Fruit fly (Drosophila melanogaster) whole organism, embryonic: ENCODE measurements around the gene ida.

ENCODE experiments used
- CG10979 ChIP-seq: fragments of 200-800 bp; sonication (Bioruptor generic); optimal IDR thresholded peaks from 2 replicates; lab custom pipeline; 2018; ENCODE audit warnings: missing biosample characterization, mild to moderate bottlenecking, missing genetic modification characterization, moderate library complexity
- CG13424 ChIP-seq: fragments of 200-800 bp; sonication (Bioruptor generic); optimal IDR thresholded peaks from 2 replicates; lab custom pipeline; 2019; ENCODE audit warnings: missing biosample characterization, mild to moderate bottlenecking, missing genetic modification characterization, moderate library complexity
- CG15011 ChIP-seq: fragments of 200-800 bp; sonication (Bioruptor generic); optimal IDR thresholded peaks from 3 replicates; lab custom pipeline; 2018; ENCODE audit warnings: missing biosample characterization, mild to moderate bottlenecking, missing genetic modification characterization
- CG18011 ChIP-seq: fragments of 200-800 bp; sonication (Bioruptor generic); optimal IDR thresholded peaks from 2 replicates; lab custom pipeline; 2017; ENCODE audit warnings: missing biosample characterization, missing genetic modification characterization, mild to moderate bottlenecking, moderate library complexity, missing genotype
- CG31224 ChIP-seq: fragments of 200-800 bp; sonication (Bioruptor generic); IDR thresholded peaks from 2 replicates; pipeline ENCODE4 v1.3.6; 2022; ENCODE audit warnings: missing biosample characterization, missing genetic modification characterization
- CG31365 ChIP-seq: fragments of 200-800 bp; sonication (Bioruptor generic); optimal IDR thresholded peaks from 2 replicates; lab custom pipeline; 2018; ENCODE audit warnings: missing biosample characterization, mild to moderate bottlenecking, missing genetic modification characterization
- CG31441 ChIP-seq: fragments of 200-800 bp; sonication (Bioruptor generic); IDR thresholded peaks from 2 replicates; pipeline ENCODE4 v1.3.6; 2022; ENCODE audit warnings: missing biosample characterization, missing genetic modification characterization
- CG32767 ChIP-seq: fragments of 200-800 bp; sonication (Bioruptor generic); IDR thresholded peaks from 2 replicates; pipeline ENCODE4 v1.3.6; 2022; ENCODE audit warnings: missing biosample characterization, missing genetic modification characterization
- CG3281 ChIP-seq: fragments of 200-800 bp; sonication (Bioruptor generic); optimal IDR thresholded peaks from 3 replicates; lab custom pipeline; 2017; ENCODE audit warnings: missing biosample characterization, mild to moderate bottlenecking, missing genetic modification characterization
- CG4424 ChIP-seq: fragments of 200-800 bp; sonication (Bioruptor generic); optimal IDR thresholded peaks from 3 replicates; lab custom pipeline; 2016; ENCODE audit warnings: missing biosample characterization, missing genetic modification characterization
- CG5245 ChIP-seq: fragments of 200-800 bp; sonication (Bioruptor generic); optimal IDR thresholded peaks from 3 replicates; lab custom pipeline; 2016; ENCODE audit warnings: missing biosample characterization, missing genetic modification characterization
- CG6654 ChIP-seq: fragments of 200-800 bp; sonication (Bioruptor generic); optimal IDR thresholded peaks from 2 replicates; lab custom pipeline; 2017; ENCODE audit warnings: missing biosample characterization, mild to moderate bottlenecking, missing genetic modification characterization
- CG9609 ChIP-seq: fragments of 200-800 bp; sonication (Bioruptor generic); optimal IDR thresholded peaks from 3 replicates; lab custom pipeline; 2016; ENCODE audit warnings: missing biosample characterization, missing genetic modification characterization
- Camta ChIP-seq: fragments of 200-800 bp; sonication (Bioruptor generic); optimal IDR thresholded peaks from 2 replicates; lab custom pipeline; 2016; ENCODE audit warnings: missing biosample characterization, missing genetic modification characterization
- Chrac-16 ChIP-seq: fragments of 200-800 bp; sonication (Bioruptor generic); optimal IDR thresholded peaks from 3 replicates; lab custom pipeline; 2016; ENCODE audit warnings: missing biosample characterization, missing genetic modification characterization
- Hand ChIP-seq: fragments of 200-800 bp; sonication (Bioruptor generic); optimal IDR thresholded peaks from 2 replicates; lab custom pipeline; 2017; ENCODE audit warnings: mild to moderate bottlenecking, missing biosample characterization, missing genetic modification reagents, missing genetic modification characterization
- Lpt ChIP-seq: fragments of >200 bp; optimal IDR thresholded peaks from 2 replicates; lab custom pipeline; 2018; ENCODE audit warnings: missing biosample characterization, missing genetic modification characterization
- Max ChIP-seq: fragments of 200-800 bp; sonication (Bioruptor generic); optimal IDR thresholded peaks from 2 replicates; lab custom pipeline; 2016; ENCODE audit warnings: missing biosample characterization, mild to moderate bottlenecking, missing genetic modification characterization
- Mes4 ChIP-seq: fragments of 200-800 bp; sonication (Bioruptor generic); optimal IDR thresholded peaks from 2 replicates; lab custom pipeline; 2016; ENCODE audit warnings: missing biosample characterization, missing genetic modification characterization
- Optix ChIP-seq: fragments of 200-800 bp; sonication (Bioruptor generic); IDR thresholded peaks from 3 replicates; pipeline ENCODE4 v1.3.6; 2022; ENCODE audit warnings: missing biosample characterization, missing genetic modification characterization
- Sry-β ChIP-seq: fragments of 200-800 bp; sonication (Bioruptor generic); optimal IDR thresholded peaks from 2 replicates; lab custom pipeline; 2018; ENCODE audit warnings: missing biosample characterization, mild to moderate bottlenecking, missing genetic modification characterization, moderate library complexity
- Ssrp ChIP-seq: fragments of 200-800 bp; sonication (Bioruptor generic); optimal IDR thresholded peaks from 2 replicates; lab custom pipeline; 2018; ENCODE audit warnings: missing biosample characterization, mild to moderate bottlenecking, missing genetic modification characterization, moderate library complexity
- bowl ChIP-seq: fragments of 200-800 bp; sonication (Bioruptor generic); IDR thresholded peaks from 2 replicates; pipeline ENCODE4 v1.3.6; 2022; ENCODE audit warnings: missing biosample characterization, missing genetic modification characterization
- crp ChIP-seq, 2 experiments: fragments of 200-800 bp; sonication (Bioruptor generic); optimal IDR thresholded peaks; 2 replicates in 1 of 2; 3 replicates in 1 of 2; lab custom pipeline; 2017; ENCODE audit warnings: missing biosample characterization in 2 of 2, missing genetic modification characterization in 2 of 2, mild to moderate bottlenecking in 1 of 2, moderate library complexity in 1 of 2
- da ChIP-seq: fragments of 200-800 bp; sonication (Bioruptor generic); optimal IDR thresholded peaks from 2 replicates; lab custom pipeline; 2016; ENCODE audit warnings: missing biosample characterization, missing genetic modification characterization
- dysf ChIP-seq: fragments of 200-800 bp; sonication (Bioruptor generic); IDR thresholded peaks from 3 replicates; pipeline ENCODE4 v1.3.6; 2022; ENCODE audit warnings: missing biosample characterization, missing genetic modification characterization
- ems ChIP-seq: fragments of 200-800 bp; sonication (Bioruptor generic); optimal IDR thresholded peaks from 3 replicates; lab custom pipeline; 2016; ENCODE audit warnings: missing biosample characterization, missing genetic modification characterization
- esg ChIP-seq: fragments of 200-800 bp; sonication (Bioruptor generic); conservative IDR thresholded peaks from 2 replicates; pipeline ENCODE4 v1.3.6; 2022; ENCODE audit warnings: missing biosample characterization, missing genetic modification characterization
- fd102C ChIP-seq: fragments of 200-800 bp; sonication (Bioruptor generic); optimal IDR thresholded peaks from 2 replicates; lab custom pipeline; 2018; ENCODE audit warnings: missing biosample characterization, mild to moderate bottlenecking, missing genetic modification characterization, moderate library complexity
- fd64A ChIP-seq: fragments of 200-800 bp; sonication (Bioruptor generic); optimal IDR thresholded peaks from 3 replicates; lab custom pipeline; 2018; ENCODE audit warnings: missing biosample characterization, mild to moderate bottlenecking, missing genetic modification characterization
- fru ChIP-seq: fragments of >200 bp; optimal IDR thresholded peaks from 2 replicates; lab custom pipeline; 2017
- grau ChIP-seq: fragments of 200-800 bp; optimal IDR thresholded peaks from 3 replicates; lab custom pipeline; 2019; ENCODE audit warnings: missing biosample characterization, mild to moderate bottlenecking, missing genetic modification characterization, moderate library complexity
- hbn ChIP-seq: fragments of 200-800 bp; sonication (Bioruptor generic); IDR thresholded peaks from 2 replicates; pipeline ENCODE4 v1.3.6; 2022; ENCODE audit warnings: missing biosample characterization, missing genetic modification characterization; ENCODE audit not compliant: partially characterized antibody
- hkb ChIP-seq, 2 experiments: fragments of 200-800 bp in 1 of 2; fragments of >200 bp in 1 of 2; sonication (Bioruptor generic) in 1 of 2; IDR thresholded peaks in 1 of 2; optimal IDR thresholded peaks in 1 of 2; 2 replicates each; pipeline versions ENCODE4 v1.3.6 to Lab custom; 2017 to 2022; ENCODE audit warnings: missing biosample characterization in 1 of 2, missing genetic modification characterization in 1 of 2
- insv ChIP-seq, 2 experiments: fragments of 200-800 bp; sonication (Bioruptor generic); optimal IDR thresholded peaks; 3 replicates each; lab custom pipeline; 2016 to 2018; ENCODE audit warnings: missing biosample characterization in 2 of 2, missing genetic modification characterization in 2 of 2
- lilli ChIP-seq: fragments of 200-800 bp; sonication (Bioruptor generic); optimal IDR thresholded peaks from 3 replicates; lab custom pipeline; 2016; ENCODE audit warnings: missing biosample characterization, missing genetic modification characterization
- lola ChIP-seq, 3 experiments: fragments of >200 bp in 2 of 3; fragments of 200-800 bp in 1 of 3; sonication (Bioruptor generic) in 1 of 3; optimal IDR thresholded peaks; 2 replicates each; lab custom pipeline; 2017 to 2019; ENCODE audit warnings: missing biosample characterization in 3 of 3, missing genetic modification characterization in 3 of 3, mild to moderate bottlenecking in 1 of 3, moderate library complexity in 1 of 3
- luna ChIP-seq: fragments of 200-800 bp; sonication (Bioruptor generic); optimal IDR thresholded peaks from 2 replicates; lab custom pipeline; 2016; ENCODE audit warnings: missing biosample characterization, missing genetic modification characterization
- odd ChIP-seq: fragments of 200-800 bp; sonication (Bioruptor generic); optimal IDR thresholded peaks from 2 replicates; lab custom pipeline; 2017; ENCODE audit warnings: missing biosample characterization, mild to moderate bottlenecking, missing genetic modification characterization
- pros ChIP-seq: fragments of 200-800 bp; sonication (Bioruptor generic); optimal IDR thresholded peaks from 3 replicates; lab custom pipeline; 2019; ENCODE audit warnings: missing biosample characterization, mild to moderate bottlenecking, missing genetic modification characterization, moderate library complexity
- pum ChIP-seq: fragments of 200-800 bp; sonication (Bioruptor generic); optimal IDR thresholded peaks from 2 replicates; lab custom pipeline; 2016; ENCODE audit warnings: missing biosample characterization, missing genetic modification characterization
- pzg ChIP-seq: fragments of 200-800 bp; sonication (Bioruptor generic); optimal IDR thresholded peaks from 3 replicates; lab custom pipeline; 2018; ENCODE audit warnings: missing biosample characterization, mild to moderate bottlenecking, missing genetic modification characterization, moderate library complexity
- ranshi ChIP-seq: fragments of 200-800 bp; sonication (Bioruptor generic); IDR thresholded peaks from 2 replicates; pipeline ENCODE4 v1.3.6; 2022; ENCODE audit warnings: missing biosample characterization, missing genetic modification characterization
- rib ChIP-seq: fragments of 200-800 bp; sonication (Bioruptor generic); IDR thresholded peaks from 2 replicates; pipeline ENCODE4 v1.3.6; 2022; ENCODE audit warnings: missing biosample characterization, missing genetic modification characterization
- sr ChIP-seq: fragments of 200-800 bp; sonication (Bioruptor generic); IDR thresholded peaks from 3 replicates; pipeline ENCODE4 v1.3.6; 2022; ENCODE audit warnings: missing biosample characterization, missing genetic modification characterization
- tx ChIP-seq: fragments of 200-800 bp; sonication (Bioruptor generic); optimal IDR thresholded peaks from 2 replicates; lab custom pipeline; 2016; ENCODE audit warnings: missing biosample characterization, missing genetic modification characterization
- usp ChIP-seq: fragments of >200 bp; optimal IDR thresholded peaks from 2 replicates; lab custom pipeline; 2017; ENCODE audit warnings: missing biosample characterization, missing genetic modification characterization
- vnd ChIP-seq: fragments of 200-800 bp; sonication (Bioruptor generic); IDR thresholded peaks from 3 replicates; pipeline ENCODE4 v1.3.6; 2022; ENCODE audit warnings: missing biosample characterization, missing genetic modification characterization; ENCODE audit not compliant: partially characterized antibody
- zen2 ChIP-seq: fragments of 200-800 bp; sonication (Bioruptor generic); IDR thresholded peaks from 3 replicates; pipeline ENCODE4 v1.3.6; 2022; ENCODE audit warnings: missing biosample characterization, missing genetic modification characterization; ENCODE audit not compliant: partially characterized antibody
- zf30C ChIP-seq: fragments of 200-800 bp; sonication (Bioruptor generic); optimal IDR thresholded peaks from 3 replicates; lab custom pipeline; 2018; ENCODE audit warnings: missing biosample characterization, mild to moderate bottlenecking, missing genetic modification characterization
- zfh2 ChIP-seq: fragments of 200-800 bp; sonication (Bioruptor generic); optimal IDR thresholded peaks from 2 replicates; lab custom pipeline; 2016; ENCODE audit warnings: missing biosample characterization, missing genetic modification characterization

Gene ida

DNA sequence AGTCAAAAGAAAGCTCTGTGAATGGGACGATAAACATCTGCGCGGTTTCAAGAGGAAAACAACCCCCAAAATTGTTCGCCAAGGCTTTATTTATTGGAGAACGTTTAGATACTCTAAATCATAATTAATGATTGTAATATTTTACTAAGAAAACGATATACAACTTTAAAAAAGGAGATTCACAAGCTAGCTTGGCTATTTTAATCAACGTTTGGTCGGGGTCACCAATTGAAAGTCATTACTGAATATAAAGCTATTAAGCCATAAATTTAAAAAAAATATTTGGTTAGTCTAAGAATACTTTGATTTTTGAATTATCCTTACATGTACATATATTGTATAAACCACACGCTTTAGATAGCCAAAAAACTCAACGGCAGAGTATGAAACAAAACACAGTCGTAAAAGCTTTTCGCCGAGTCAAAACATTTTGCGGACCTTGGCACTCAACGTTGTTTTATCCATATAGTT is 13.0 kb upstream of the ida start, which contains the start of gene Fie (continued):
- no peak for TF ChIP-seq fru
- peak in 1 of 3 experiments; percentile 31 for TF ChIP-seq lola (GFP tag; optimal IDR thresholded peaks at IDR 0.05; lab: Kevin White, UChicago)
- peak; percentile 79 for TF ChIP-seq CG13424 (tag; lab: Kevin White, UChicago)
- TF ChIP-seq sr (GFP tag; lab: Robert Waterston, UW): no peak
- TF ChIP-seq CG3281 (GFP tag; lab: Kevin White, UChicago): peak; percentile 78
- TF ChIP-seq rib: no peak
- TF ChIP-seq zen2 (GFP tag; lab: Robert Waterston, UW): no peak
- TF ChIP-seq Optix: no peak
- peak; percentile 84 for TF ChIP-seq Hand (GFP tag; lab: Kevin White, UChicago)
- TF ChIP-seq insv (GFP tag; optimal IDR thresholded peaks at IDR 0.05; lab: Kevin White, UChicago): no peak
- TF ChIP-seq da (GFP tag; lab: Kevin White, UChicago): no peak
- TF ChIP-seq CG6654 (GFP tag; lab: Kevin White, UChicago): no peak
- TF ChIP-seq CG10979: peak; percentile 44
- TF ChIP-seq CG9609 (GFP tag; lab: Kevin White, UChicago): no peak
- peak; percentile 84 for TF ChIP-seq grau (tag; lab: Kevin White, UChicago)
- no peak for TF ChIP-seq pzg (GFP tag; lab: Kevin White, UChicago)
- TF ChIP-seq pum (GFP tag; lab: Kevin White, UChicago): no peak
- no peak for TF ChIP-seq luna (GFP tag; lab: Kevin White, UChicago)
- no peak for TF ChIP-seq Camta (GFP tag; lab: Kevin White, UChicago)
- TF ChIP-seq dysf (GFP tag; lab: Robert Waterston, UW): peak; percentile 75
- TF ChIP-seq hkb (optimal IDR thresholded peaks at IDR 0.05; lab: Kevin White, UChicago): no peak
- TF ChIP-seq hkb (GFP tag; IDR thresholded peaks at IDR 0.05; lab: Robert Waterston, UW): peak; percentile 53
- peak; percentile 26 for TF ChIP-seq CG4424 (GFP tag; lab: Kevin White, UChicago)
- peak; percentile 79 for TF ChIP-seq lilli (GFP tag; lab: Kevin White, UChicago)
- TF ChIP-seq CG31224: no peak
- no peak for TF ChIP-seq fd64A (GFP tag; lab: Kevin White, UChicago)
- peak; percentile 76 for TF ChIP-seq odd (GFP tag; lab: Kevin White, UChicago)
- TF ChIP-seq bowl (GFP tag; lab: Robert Waterston, UW): no peak
- no peak for TF ChIP-seq CG5245 (GFP tag; lab: Kevin White, UChicago)
- no peak for TF ChIP-seq usp (GFP tag; lab: Kevin White, UChicago)
- peak; percentile 30 for TF ChIP-seq CG18011 (GFP tag; lab: Kevin White, UChicago)
- TF ChIP-seq fd102C (GFP tag; lab: Kevin White, UChicago): no peak
- no peak for TF ChIP-seq ranshi (GFP tag; lab: Robert Waterston, UW)
- peak; percentile 58; the same call in 1 of the 2 replicates for TF ChIP-seq CG32767 (GFP tag; lab: Robert Waterston, UW)
- no peak for TF ChIP-seq CG31365
- TF ChIP-seq pros: no peak
- TF ChIP-seq Mes4 (GFP tag; lab: Kevin White, UChicago): no peak
- no peak for TF ChIP-seq Lpt
- peak; percentile 41 for TF ChIP-seq CG15011 (GFP tag; lab: Kevin White, UChicago)
- peak; percentile 68 for TF ChIP-seq CG31441 (GFP tag; lab: Robert Waterston, UW)
- TF ChIP-seq crp (GFP tag; optimal IDR thresholded peaks at IDR 0.05; lab: Kevin White, UChicago): peak in 1 of 2 experiments; percentile 0
- peak; percentile 53 for TF ChIP-seq Max
- TF ChIP-seq Ssrp (tag; lab: Kevin White, UChicago): peak; percentile 66
- TF ChIP-seq Sry-β (GFP tag; lab: Kevin White, UChicago): no peak
- peak; percentile 34 for TF ChIP-seq zfh2 (GFP tag; lab: Kevin White, UChicago)
- TF ChIP-seq vnd (GFP tag; lab: Robert Waterston, UW): no peak
- peak; percentile 3 for TF ChIP-seq tx (GFP tag; lab: Kevin White, UChicago)
- TF ChIP-seq Chrac-16: no peak
- peak; percentile 25 for TF ChIP-seq ems (GFP tag; lab: Kevin White, UChicago)
- TF ChIP-seq esg (GFP tag; lab: Robert Waterston, UW): no peak
- TF ChIP-seq hbn (GFP tag; lab: Robert Waterston, UW): no peak
- TF ChIP-seq zf30C (GFP tag; lab: Kevin White, UChicago): no peak
